Worm (Caenorhabditis elegans): ENCODE data around the gene spat-2.

Gene spat-2

DNA sequence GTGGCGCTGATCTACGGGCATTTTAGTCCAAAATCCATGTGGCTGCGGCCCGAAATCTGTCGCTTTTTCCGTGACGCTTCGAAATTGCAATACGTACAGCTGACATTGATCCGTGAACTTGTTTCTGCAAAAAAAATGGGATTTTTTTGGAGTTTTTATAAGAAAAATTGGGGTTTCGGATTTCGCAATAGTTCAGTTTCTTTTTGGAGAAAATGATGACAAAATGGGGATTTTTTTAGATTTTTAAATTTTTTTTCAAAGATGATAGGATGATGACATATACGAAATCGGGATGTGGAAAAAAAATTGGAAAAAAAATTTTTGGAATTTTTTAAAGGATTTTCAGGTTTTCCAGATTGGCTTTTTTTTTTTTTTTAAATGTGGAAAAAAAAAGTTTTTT is 64.5 kb downstream of the spat-2 start:
- TF ChIP-seq tbx-37 (GFP tag; conservative IDR thresholded peaks at IDR 0.05), result no peak
- TF ChIP-seq sea-1 (GFP tag; conservative IDR thresholded peaks at IDR 0.05), result no peak
- no peak for TF ChIP-seq F13C5.2 (tag; optimal IDR thresholded peaks at IDR 0.05)
- TF ChIP-seq pes-1 (GFP tag; IDR thresholded peaks at IDR 0.05), result no peak
- TF ChIP-seq ama-1 (optimal IDR thresholded peaks at IDR 0.05), result no peak
- TF ChIP-seq aly-1 (tag; optimal IDR thresholded peaks at IDR 0.05), result no peak
- no peak for TF ChIP-seq ceh-13 (GFP tag; optimal IDR thresholded peaks at IDR 0.05)
- TF ChIP-seq scrt-1 (GFP tag; IDR thresholded peaks at IDR 0.05), result no peak
- TF ChIP-seq tbx-11 (GFP tag; IDR thresholded peaks at IDR 0.05), result no peak
- TF ChIP-seq hmg-4 (GFP tag; optimal IDR thresholded peaks at IDR 0.05), result no peak
- TF ChIP-seq flt-1 (GFP tag; IDR thresholded peaks at IDR 0.05), result no peak
- TF ChIP-seq ets-7 (tag; optimal IDR thresholded peaks at IDR 0.05), result no peak
- no peak for TF ChIP-seq B0310.2 (tag; optimal IDR thresholded peaks at IDR 0.05)
- no peak for TF ChIP-seq hnd-1 (tag; optimal IDR thresholded peaks at IDR 0.05)
- no peak for TF ChIP-seq hmbx-1 (tag; optimal IDR thresholded peaks at IDR 0.05)
- TF ChIP-seq ceh-36 (tag; optimal IDR thresholded peaks at IDR 0.05), result no peak
- no peak for TF ChIP-seq tra-4 (tag; optimal IDR thresholded peaks at IDR 0.05)

DNA sequence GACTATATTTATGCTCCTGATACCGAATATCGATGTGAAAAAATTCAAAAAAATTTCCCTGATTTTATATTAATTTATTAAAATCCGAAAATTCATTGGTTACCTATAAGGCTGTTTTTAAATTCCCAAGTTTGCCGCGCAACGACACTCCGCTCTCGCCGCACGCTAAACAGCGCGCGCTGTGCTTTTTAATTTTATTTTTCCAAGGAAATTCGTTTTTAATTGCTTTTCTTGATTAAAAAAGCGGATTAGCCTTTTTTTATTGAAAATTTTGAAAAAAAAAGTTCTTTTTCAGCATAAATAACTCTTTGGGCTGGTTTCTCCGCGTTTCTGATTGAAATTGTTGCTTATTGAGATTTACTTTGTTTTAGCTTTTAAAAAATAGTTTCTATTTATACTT is 70.6 kb downstream of the spat-2 start:
- TF ChIP-seq ceh-13 (GFP tag; optimal IDR thresholded peaks at IDR 0.05) (no peak), tbx-37 (GFP tag; conservative IDR thresholded peaks at IDR 0.05) (no peak)

- TF ChIP-seq tbx-37 (GFP tag; conservative IDR thresholded peaks at IDR 0.05), result no peak
- TF ChIP-seq pes-1 (GFP tag; IDR thresholded peaks at IDR 0.05), result 0 out of 2 replicates have a peak, but pooled peaks have one; percentile 44
- no peak for TF ChIP-seq hnd-1 (tag; optimal IDR thresholded peaks at IDR 0.05)
- TF ChIP-seq tra-4 (tag; optimal IDR thresholded peaks at IDR 0.05), result no peak
- no peak for TF ChIP-seq hmbx-1 (tag; optimal IDR thresholded peaks at IDR 0.05)
- TF ChIP-seq aly-1 (tag; optimal IDR thresholded peaks at IDR 0.05), result no peak
- no peak for TF ChIP-seq ceh-36 (tag; optimal IDR thresholded peaks at IDR 0.05)
- TF ChIP-seq scrt-1 (GFP tag; IDR thresholded peaks at IDR 0.05), result peak; percentile 61; the same call in 1 of the 2 replicates
- no peak for TF ChIP-seq B0310.2 (tag; optimal IDR thresholded peaks at IDR 0.05)
- TF ChIP-seq ets-7 (tag; optimal IDR thresholded peaks at IDR 0.05), result no peak
- TF ChIP-seq sea-1 (GFP tag; conservative IDR thresholded peaks at IDR 0.05), result 0 out of 2 replicates have a peak, but pooled peaks have one; percentile 43
- TF ChIP-seq tbx-11 (GFP tag; IDR thresholded peaks at IDR 0.05), result no peak
- no peak for TF ChIP-seq ceh-13 (GFP tag; optimal IDR thresholded peaks at IDR 0.05)
- peak; percentile 14 for TF ChIP-seq hmg-4 (GFP tag; optimal IDR thresholded peaks at IDR 0.05)
- TF ChIP-seq ama-1 (optimal IDR thresholded peaks at IDR 0.05), result no peak
- peak; percentile 36 for TF ChIP-seq F13C5.2 (tag; optimal IDR thresholded peaks at IDR 0.05)
- 0 out of 2 replicates have a peak, but pooled peaks have one; percentile 20 for TF ChIP-seq flt-1 (GFP tag; IDR thresholded peaks at IDR 0.05)
Observed at ce11 chrIII:11110756-11111155, 74.0 kb downstream of the spat-2 start.
